Fruit fly (Drosophila melanogaster) whole organism, embryonic: ENCODE measurements around the gene COX7AL.

ENCODE experiments used
- Atf-2 ChIP-seq: fragments of 200-800 bp; sonication (Bioruptor generic); optimal IDR thresholded peaks from 2 replicates; lab custom pipeline; 2016; ENCODE audit warnings: missing biosample characterization, missing genetic modification characterization
- B-H1 ChIP-seq: fragments of 200-800 bp; sonication (Bioruptor generic); IDR thresholded peaks from 3 replicates; pipeline ENCODE4 v1.3.6; 2022; ENCODE audit warnings: missing biosample characterization, missing genetic modification characterization
- BtbVII ChIP-seq: fragments of 200-800 bp; sonication (Bioruptor generic); optimal IDR thresholded peaks from 3 replicates; lab custom pipeline; 2017; ENCODE audit warnings: missing biosample characterization, mild to moderate bottlenecking, missing genetic modification characterization
- CG10209 ChIP-seq: fragments of 200-800 bp; sonication (Bioruptor generic); optimal IDR thresholded peaks from 3 replicates; lab custom pipeline; 2017; ENCODE audit warnings: missing biosample characterization, mild to moderate bottlenecking, missing genetic modification characterization, missing genetic modification reagents
- CG11093 ChIP-seq: fragments of 200-800 bp; sonication (Bioruptor generic); IDR thresholded peaks from 3 replicates; pipeline ENCODE4 v1.3.6; 2022; ENCODE audit warnings: missing biosample characterization, missing genetic modification characterization
- CG11247 ChIP-seq: fragments of 200-800 bp; sonication (Bioruptor generic); IDR thresholded peaks from 2 replicates; pipeline ENCODE4 v1.3.6; 2022; ENCODE audit warnings: missing biosample characterization, missing genetic modification characterization
- CG12236 ChIP-seq: fragments of 200-800 bp; sonication (Bioruptor generic); optimal IDR thresholded peaks from 2 replicates; lab custom pipeline; 2016; ENCODE audit warnings: missing biosample characterization, missing genetic modification characterization
- CG12391 ChIP-seq: fragments of 200-800 bp; sonication (Bioruptor generic); optimal IDR thresholded peaks from 3 replicates; lab custom pipeline; 2018; ENCODE audit warnings: missing biosample characterization, mild to moderate bottlenecking, missing genetic modification characterization, moderate library complexity
- CG16863 ChIP-seq: fragments of 200-800 bp; sonication (Bioruptor generic); optimal IDR thresholded peaks from 3 replicates; lab custom pipeline; 2016; ENCODE audit warnings: missing biosample characterization, missing genetic modification characterization
- CG17912 ChIP-seq: fragments of 200-800 bp; sonication (Bioruptor generic); optimal IDR thresholded peaks from 2 replicates; lab custom pipeline; 2018; ENCODE audit warnings: missing biosample characterization, mild to moderate bottlenecking, missing genetic modification characterization
- CG18262 ChIP-seq: fragments of 200-800 bp; optimal IDR thresholded peaks from 3 replicates; lab custom pipeline; 2019; ENCODE audit warnings: missing biosample characterization, mild to moderate bottlenecking, missing genetic modification characterization, moderate library complexity
- CG18476 ChIP-seq: fragments of 200-800 bp; sonication (Bioruptor generic); optimal IDR thresholded peaks from 2 replicates; lab custom pipeline; 2016; ENCODE audit warnings: missing biosample characterization, mild to moderate bottlenecking, missing genetic modification characterization
- CG2116 ChIP-seq: fragments of 200-800 bp; sonication (Bioruptor generic); optimal IDR thresholded peaks from 3 replicates; lab custom pipeline; 2018; ENCODE audit warnings: missing biosample characterization, mild to moderate bottlenecking, missing genetic modification characterization
- CG2129 ChIP-seq: fragments of 200-800 bp; sonication (Bioruptor generic); IDR thresholded peaks from 2 replicates; pipeline ENCODE4 v1.3.6; 2022; ENCODE audit warnings: missing biosample characterization, missing genetic modification characterization; ENCODE audit not compliant: partially characterized antibody
- CG2202 ChIP-seq: fragments of 200-800 bp; sonication (Bioruptor generic); optimal IDR thresholded peaks from 2 replicates; lab custom pipeline; 2018; ENCODE audit warnings: missing biosample characterization, mild to moderate bottlenecking, missing genetic modification characterization
- CG2889 ChIP-seq: fragments of 200-800 bp; sonication (Bioruptor generic); IDR thresholded peaks from 3 replicates; pipeline ENCODE4 v1.3.6; 2022; ENCODE audit warnings: missing biosample characterization, missing genetic modification characterization
- CG30403 ChIP-seq: fragments of 200-800 bp; sonication (Bioruptor generic); optimal IDR thresholded peaks from 3 replicates; lab custom pipeline; 2016; ENCODE audit warnings: missing biosample characterization, missing genetic modification characterization
- CG5180 ChIP-seq: fragments of 200-800 bp; sonication (Bioruptor generic); optimal IDR thresholded peaks from 3 replicates; lab custom pipeline; 2017; ENCODE audit warnings: missing biosample characterization, missing genetic modification characterization, mild to moderate bottlenecking, moderate library complexity, missing genetic modification reagents
- CG7271 ChIP-seq: fragments of 200-800 bp; sonication (Bioruptor generic); optimal IDR thresholded peaks from 2 replicates; lab custom pipeline; 2018; ENCODE audit warnings: missing biosample characterization, mild to moderate bottlenecking, missing genetic modification characterization, moderate library complexity
- CG7357 ChIP-seq: fragments of 200-800 bp; sonication (Bioruptor generic); IDR thresholded peaks from 3 replicates; pipeline ENCODE4 v1.3.6; 2022; ENCODE audit warnings: missing biosample characterization, missing genetic modification characterization
- CG9727 ChIP-seq: fragments of 200-800 bp; sonication (Bioruptor generic); optimal IDR thresholded peaks from 3 replicates; lab custom pipeline; 2017; ENCODE audit warnings: missing biosample characterization, mild to moderate bottlenecking, missing genetic modification characterization
- Dip2 ChIP-seq: fragments of 200-800 bp; sonication (Bioruptor generic); IDR thresholded peaks from 2 replicates; pipeline ENCODE4 v1.3.6; 2022; ENCODE audit warnings: missing biosample characterization, missing genetic modification characterization
- Hmx ChIP-seq: fragments of 200-800 bp; sonication (Bioruptor generic); optimal IDR thresholded peaks from 2 replicates; lab custom pipeline; 2016; ENCODE audit warnings: missing biosample characterization, missing genetic modification characterization
- Hr51 ChIP-seq, 2 experiments: fragments of 200-800 bp; sonication (Bioruptor generic); optimal IDR thresholded peaks; 2 replicates in 1 of 2; 3 replicates in 1 of 2; lab custom pipeline; 2016 to 2018; ENCODE audit warnings: missing biosample characterization in 2 of 2, missing genetic modification characterization in 2 of 2, mild to moderate bottlenecking in 1 of 2, moderate library complexity in 1 of 2
- Hsf ChIP-seq: fragments of 200-800 bp; sonication (Bioruptor generic); optimal IDR thresholded peaks from 3 replicates; lab custom pipeline; 2016; ENCODE audit warnings: missing biosample characterization, missing genetic modification characterization
- Max ChIP-seq: fragments of 200-800 bp; sonication (Bioruptor generic); optimal IDR thresholded peaks from 2 replicates; lab custom pipeline; 2016; ENCODE audit warnings: missing biosample characterization, mild to moderate bottlenecking, missing genetic modification characterization
- PHDP ChIP-seq: fragments of 200-800 bp; sonication (Bioruptor generic); optimal IDR thresholded peaks from 3 replicates; lab custom pipeline; 2018; ENCODE audit warnings: missing biosample characterization, mild to moderate bottlenecking, missing genetic modification characterization, moderate library complexity
- Ravus ChIP-seq: fragments of 200-800 bp; sonication (Bioruptor generic); IDR thresholded peaks from 2 replicates; pipeline ENCODE4 v1.3.6; 2022; ENCODE audit warnings: missing biosample characterization, missing genetic modification characterization
- Scr ChIP-seq: fragments of 200-800 bp; sonication (Bioruptor generic); IDR thresholded peaks from 2 replicates; pipeline ENCODE4 v1.3.6; 2022; ENCODE audit warnings: missing biosample characterization, missing genetic modification characterization; ENCODE audit not compliant: partially characterized antibody
- Sry-δ ChIP-seq: fragments of 200-800 bp; sonication (Bioruptor generic); optimal IDR thresholded peaks from 2 replicates; lab custom pipeline; 2016; ENCODE audit warnings: missing biosample characterization, missing genetic modification characterization
- aop ChIP-seq: fragments of 200-800 bp; sonication (Bioruptor generic); IDR thresholded peaks from 2 replicates; pipeline ENCODE4 v1.3.6; 2022; ENCODE audit warnings: missing biosample characterization, missing genetic modification characterization
- br ChIP-seq: fragments of >200 bp; optimal IDR thresholded peaks from 2 replicates; lab custom pipeline; 2017
- disco-r ChIP-seq: fragments of 200-800 bp; sonication (Bioruptor generic); optimal IDR thresholded peaks from 2 replicates; lab custom pipeline; 2016; ENCODE audit warnings: missing biosample characterization, missing genetic modification characterization
- emc ChIP-seq: fragments of 200-800 bp; sonication (Bioruptor generic); optimal IDR thresholded peaks from 2 replicates; lab custom pipeline; 2016; ENCODE audit warnings: missing biosample characterization, missing genetic modification characterization
- fu2 ChIP-seq: fragments of 200-800 bp; sonication (Bioruptor generic); optimal IDR thresholded peaks from 2 replicates; lab custom pipeline; 2016; ENCODE audit warnings: missing biosample characterization, missing genetic modification characterization
- gsb-n ChIP-seq: fragments of 200-800 bp; sonication (Bioruptor generic); optimal IDR thresholded peaks from 3 replicates; lab custom pipeline; 2018; ENCODE audit warnings: missing biosample characterization, mild to moderate bottlenecking, missing genetic modification characterization
- hth ChIP-seq: fragments of >200 bp; optimal IDR thresholded peaks from 2 replicates; lab custom pipeline; 2017; ENCODE audit warnings: inconsistent platforms
- lola ChIP-seq, 3 experiments: fragments of >200 bp in 2 of 3; fragments of 200-800 bp in 1 of 3; sonication (Bioruptor generic) in 1 of 3; optimal IDR thresholded peaks; 2 replicates each; lab custom pipeline; 2017 to 2019; ENCODE audit warnings: missing biosample characterization in 3 of 3, missing genetic modification characterization in 3 of 3, mild to moderate bottlenecking in 1 of 3, moderate library complexity in 1 of 3
- luna ChIP-seq: fragments of 200-800 bp; sonication (Bioruptor generic); optimal IDR thresholded peaks from 2 replicates; lab custom pipeline; 2016; ENCODE audit warnings: missing biosample characterization, missing genetic modification characterization
- mam ChIP-seq: fragments of 200-800 bp; sonication (Bioruptor generic); optimal IDR thresholded peaks from 3 replicates; lab custom pipeline; 2016; ENCODE audit warnings: missing biosample characterization, missing genetic modification characterization
- nerfin-1 ChIP-seq: fragments of 200-800 bp; sonication (Bioruptor generic); optimal IDR thresholded peaks from 3 replicates; lab custom pipeline; 2019; ENCODE audit warnings: missing biosample characterization, mild to moderate bottlenecking, missing genetic modification characterization, moderate library complexity
- peb ChIP-seq: fragments of 200-800 bp; sonication (Bioruptor generic); IDR thresholded peaks from 2 replicates; pipeline ENCODE4 v1.3.6; 2022; ENCODE audit warnings: missing biosample characterization, missing genetic modification characterization
- pita ChIP-seq: fragments of 200-800 bp; sonication (Bioruptor generic); optimal IDR thresholded peaks from 2 replicates; lab custom pipeline; 2017; ENCODE audit warnings: missing biosample characterization, mild to moderate bottlenecking, missing genetic modification characterization
- pnt ChIP-seq: fragments of 200-800 bp; sonication (Bioruptor generic); optimal IDR thresholded peaks from 3 replicates; lab custom pipeline; 2016; ENCODE audit warnings: missing biosample characterization, missing genetic modification characterization
- rib ChIP-seq: fragments of 200-800 bp; sonication (Bioruptor generic); IDR thresholded peaks from 2 replicates; pipeline ENCODE4 v1.3.6; 2022; ENCODE audit warnings: missing biosample characterization, missing genetic modification characterization
- run ChIP-seq: fragments of 200-800 bp; sonication (Bioruptor generic); optimal IDR thresholded peaks from 3 replicates; lab custom pipeline; 2018; ENCODE audit warnings: missing biosample characterization, mild to moderate bottlenecking, missing genetic modification characterization
- salm ChIP-seq: fragments of 200-800 bp; sonication (Bioruptor generic); optimal IDR thresholded peaks from 2 replicates; lab custom pipeline; 2018; ENCODE audit warnings: missing biosample characterization, mild to moderate bottlenecking, missing genetic modification characterization
- scrt ChIP-seq: fragments of 200-800 bp; sonication (Bioruptor generic); optimal IDR thresholded peaks from 2 replicates; lab custom pipeline; 2018; ENCODE audit warnings: missing biosample characterization, mild to moderate bottlenecking, missing genetic modification characterization, moderate library complexity
- sens ChIP-seq: fragments of 200-800 bp; sonication (Bioruptor generic); peaks from one replicate; lab custom pipeline; 2016; ENCODE audit warnings: missing biosample characterization, missing genetic modification characterization
- vfl ChIP-seq: fragments of 200-800 bp; sonication (Bioruptor generic); optimal IDR thresholded peaks from 2 replicates; lab custom pipeline; 2016; ENCODE audit warnings: missing biosample characterization, missing genetic modification characterization
- zf30C ChIP-seq: fragments of 200-800 bp; sonication (Bioruptor generic); optimal IDR thresholded peaks from 3 replicates; lab custom pipeline; 2018; ENCODE audit warnings: missing biosample characterization, mild to moderate bottlenecking, missing genetic modification characterization
- zfh2 ChIP-seq: fragments of 200-800 bp; sonication (Bioruptor generic); optimal IDR thresholded peaks from 2 replicates; lab custom pipeline; 2016; ENCODE audit warnings: missing biosample characterization, missing genetic modification characterization

Gene COX7AL

dm6 chr3R:8355579-8355978 lies 12.1 kb downstream of the COX7AL start (continued):
- TF ChIP-seq nerfin-1 (tag; lab: Kevin White, UChicago) (peak; percentile 83), zf30C (GFP tag; lab: Kevin White, UChicago) (peak; percentile 90), emc (GFP tag; lab: Kevin White, UChicago) (peak; percentile 93), CG30403 (GFP tag; lab: Kevin White, UChicago) (peak; percentile 97), CG2116 (peak; percentile 53), sens (peak; percentile 99), luna (GFP tag; lab: Kevin White, UChicago) (peak; percentile 95), Max (GFP tag; lab: Kevin White, UChicago) (peak; percentile 90), CG18476 (GFP tag; lab: Kevin White, UChicago) (peak; percentile 85), Scr (GFP tag; lab: Robert Waterston, UW) (no peak), CG12236 (GFP tag; lab: Kevin White, UChicago) (peak; percentile 80), CG11093 (GFP tag; lab: Robert Waterston, UW) (peak; percentile 89), mam (peak; percentile 98), CG5180 (GFP tag; lab: Kevin White, UChicago) (peak; percentile 82), CG17912 (GFP tag; lab: Kevin White, UChicago) (no peak), scrt (GFP tag; lab: Kevin White, UChicago) (peak; percentile 94), CG2129 (GFP tag; lab: Robert Waterston, UW) (no peak), zfh2 (GFP tag; lab: Kevin White, UChicago) (peak; percentile 95), br (no peak), peb (GFP tag; lab: Robert Waterston, UW) (peak; percentile 84), Hmx (GFP tag; lab: Kevin White, UChicago) (peak; percentile 87), pnt (GFP tag; lab: Kevin White, UChicago) (peak; percentile 95), CG7357 (peak; percentile 78; the same call in 2 of the 3 replicates), Sry-δ (GFP tag; lab: Kevin White, UChicago) (peak; percentile 60), pita (GFP tag; lab: Kevin White, UChicago) (no peak), CG7271 (tag; lab: Kevin White, UChicago) (peak; percentile 37), CG18262 (tag; lab: Kevin White, UChicago) (peak; percentile 86), Atf-2 (GFP tag; lab: Kevin White, UChicago) (peak; percentile 94), Ravus (GFP tag; lab: Robert Waterston, UW) (peak; percentile 91), CG9727 (peak; percentile 96), run (tag; lab: Kevin White, UChicago) (peak; percentile 88), BtbVII (peak; percentile 95), Hsf (peak; percentile 96), CG2202 (peak; percentile 75), lola (GFP tag; optimal IDR thresholded peaks at IDR 0.05; lab: Kevin White, UChicago) (peak in 1 of 3 experiments; percentile 70), CG11247 (GFP tag; lab: Robert Waterston, UW) (peak; percentile 94), vfl (peak; percentile 91), CG16863 (GFP tag; lab: Kevin White, UChicago) (peak; percentile 90), salm (tag; lab: Kevin White, UChicago) (peak; percentile 88), CG10209 (GFP tag; lab: Kevin White, UChicago) (peak; percentile 94), gsb-n (tag; lab: Kevin White, UChicago) (peak; percentile 83), CG2889 (GFP tag; lab: Robert Waterston, UW) (peak; percentile 91), fu2 (GFP tag; lab: Kevin White, UChicago) (peak; percentile 97), Hr51 (GFP tag; optimal IDR thresholded peaks at IDR 0.05; lab: Kevin White, UChicago) (peak; percentile 94 to 97), Dip2 (GFP tag; lab: Robert Waterston, UW) (peak; percentile 28; the same call in 1 of the 2 replicates), B-H1 (GFP tag; lab: Robert Waterston, UW) (peak; percentile 92), disco-r (peak; percentile 94), hth (lab: Kevin White, UChicago) (no peak), PHDP (tag; lab: Kevin White, UChicago) (peak; percentile 97), aop (GFP tag; lab: Robert Waterston, UW) (peak; percentile 69), CG12391 (tag; lab: Kevin White, UChicago) (peak; percentile 95), rib (GFP tag; lab: Robert Waterston, UW) (peak; percentile 96)
